Worm (Caenorhabditis elegans) whole organism, mixed stage, embryonic: ENCODE data around the gene M7.8.

Experiments
- M03D4.4 ChIP-seq: sonication (generic microtip); optimal IDR thresholded peaks from 2 replicates; lab custom pipeline; 2017; ENCODE audit warnings: mild to moderate bottlenecking, missing genetic modification characterization, missing compliant biosample characterization
- ces-1 ChIP-seq: fragments of 150-350 bp; optimal IDR thresholded peaks from 2 replicates; lab custom pipeline; 2014; ENCODE audit warnings: missing biosample characterization, missing genetic modification reagents, missing genetic modification characterization
- cnd-1 ChIP-seq: fragments of 200-800 bp; sonication (Bioruptor generic); optimal IDR thresholded peaks from 2 replicates; lab custom pipeline; 2018; ENCODE audit warnings: mild to moderate bottlenecking, missing genetic modification characterization, missing compliant biosample characterization
- elt-1 ChIP-seq: sonication (generic microtip); optimal IDR thresholded peaks from 2 replicates; lab custom pipeline; 2017; ENCODE audit warnings: missing genetic modification characterization, mild to moderate bottlenecking, missing compliant biosample characterization, antibody characterized with exemption, moderate library complexity, borderline replicate concordance; ENCODE audit not compliant: insufficient read depth
- lin-13 ChIP-seq: fragments of 150-350 bp; optimal IDR thresholded peaks from 2 replicates; lab custom pipeline; 2014; ENCODE audit warnings: missing biosample characterization, missing genetic modification characterization
- mab-5 ChIP-seq: fragments of 150-350 bp; optimal IDR thresholded peaks from 2 replicates; lab custom pipeline; 2014; ENCODE audit warnings: missing biosample characterization, missing genetic modification characterization
- mep-1 ChIP-seq: fragments of 150-350 bp; optimal IDR thresholded peaks from 2 replicates; lab custom pipeline; 2017; ENCODE audit warnings: missing biosample characterization, missing genetic modification reagents, missing genetic modification characterization, inconsistent platforms
- mls-2 ChIP-seq: sonication (generic microtip); optimal IDR thresholded peaks from 2 replicates; lab custom pipeline; 2016; ENCODE audit warnings: mild to moderate bottlenecking, missing genetic modification characterization, moderate library complexity, missing compliant biosample characterization
- nhr-2 ChIP-seq: fragments of 150-350 bp; optimal IDR thresholded peaks from 2 replicates; lab custom pipeline; 2014; ENCODE audit warnings: missing biosample characterization, missing genetic modification characterization
- pha-4 ChIP-seq: fragments of 150-350 bp; optimal IDR thresholded peaks from 2 replicates; lab custom pipeline; 2018; ENCODE audit warnings: missing biosample characterization, missing genetic modification reagents, missing genetic modification characterization
- sem-2 ChIP-seq: fragments of 200-800 bp; sonication (Bioruptor generic); optimal IDR thresholded peaks from 2 replicates; lab custom pipeline; 2018; ENCODE audit warnings: mild to moderate bottlenecking, missing genetic modification characterization, missing compliant biosample characterization
- snpc-4 ChIP-seq: fragments of 150-350 bp; optimal IDR thresholded peaks from 2 replicates; lab custom pipeline; 2014; ENCODE audit warnings: missing biosample characterization, missing genetic modification characterization
- tbx-8 ChIP-seq: fragments of 200-800 bp; sonication (Bioruptor generic); optimal IDR thresholded peaks from 2 replicates; lab custom pipeline; 2018; ENCODE audit warnings: mild to moderate bottlenecking, missing genetic modification characterization, moderate library complexity, missing compliant biosample characterization
- unc-39 ChIP-seq: fragments of 150-350 bp; optimal IDR thresholded peaks from 2 replicates; lab custom pipeline; 2014; ENCODE audit warnings: missing biosample characterization, missing genetic modification characterization
- zip-8 ChIP-seq: fragments of 150-350 bp; optimal IDR thresholded peaks from 2 replicates; lab custom pipeline; 2014; ENCODE audit warnings: missing biosample characterization, missing genetic modification characterization

Gene M7.8

DNA sequence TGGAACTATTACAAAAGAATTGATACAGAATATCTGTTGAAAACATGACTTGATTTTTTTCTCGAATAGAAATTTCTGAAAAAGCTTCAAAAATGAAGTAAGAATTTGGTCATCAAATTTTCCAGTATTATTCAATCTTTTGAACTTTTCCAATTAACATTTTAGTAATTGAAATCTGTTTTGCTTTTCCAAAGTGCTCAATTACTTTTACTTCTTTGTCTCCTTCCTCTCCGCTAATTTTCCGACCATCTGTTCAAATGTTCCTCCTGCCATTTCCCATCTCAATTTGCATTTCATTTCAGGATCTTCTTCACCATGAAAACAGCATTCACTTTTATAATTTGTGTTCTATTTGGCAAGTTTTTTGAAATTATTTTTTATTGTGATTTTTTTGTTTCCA is 46.0 kb downstream of the M7.8 start, which contains the start of gene F36H1.11:
F36H1.11 (plus strand) TSS at position 301 of the 400 bp plus-strand sequence.
- TF ChIP-seq zip-8 (tag; lab: Kevin White, UChicago) (no peak), sem-2 (GFP tag; lab: Kevin White, UChicago) (no peak), lin-13 (tag; lab: Kevin White, UChicago) (no peak), snpc-4 (no peak), cnd-1 (tag; lab: Kevin White, UChicago) (peak; percentile 18), ces-1 (GFP tag; lab: Kevin White, UChicago) (peak; percentile 79)

DNA sequence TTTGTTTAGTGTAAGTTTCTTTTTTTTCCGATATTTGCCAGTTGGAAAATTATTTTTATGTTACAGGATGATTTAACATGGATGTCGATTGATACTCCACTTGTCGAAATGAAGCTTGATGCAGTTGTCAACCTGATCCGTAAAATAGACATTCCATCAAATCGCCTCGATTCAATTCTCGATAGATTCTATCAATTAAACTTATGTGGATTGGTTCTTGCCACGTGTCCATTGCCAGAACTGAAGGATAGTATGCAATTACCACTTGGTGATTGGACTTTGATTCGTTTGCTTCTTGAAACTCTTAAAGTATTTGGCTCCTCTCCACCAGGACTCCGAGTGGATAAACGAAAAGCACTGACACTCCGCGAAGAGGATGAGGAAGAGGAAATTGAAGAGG is 50.5 kb downstream of the M7.8 start:
- TF ChIP-seq sem-2 (GFP tag; lab: Kevin White, UChicago) (no peak), mls-2 (tag; lab: Kevin White, UChicago) (no peak), pha-4 (tag; lab: Kevin White, UChicago) (no peak), lin-13 (tag; lab: Kevin White, UChicago) (no peak), elt-1 (tag; lab: Kevin White, UChicago) (no peak), unc-39 (tag; lab: Kevin White, UChicago) (no peak), nhr-2 (tag; lab: Kevin White, UChicago) (no peak), tbx-8 (no peak), mep-1 (tag; lab: Kevin White, UChicago) (no peak), mab-5 (tag; lab: Kevin White, UChicago) (no peak), M03D4.4 (tag; lab: Kevin White, UChicago) (no peak)
- TF ChIP-seq, all 35 proteins: peak for 0
